Worm (Caenorhabditis elegans) whole organism, young adult: Measurements from ENCODE around the gene clec-21.
"Not testable (repeated sequence)": the region's sequence is repeated elsewhere in the genome, so short reads cannot be mapped to it uniquely, and the experiment has no call there.

Experiments used
- F55B11.4 ChIP-seq: sonication (generic microtip); optimal IDR thresholded peaks from 2 replicates; lab custom pipeline; 2016; ENCODE audit warnings: missing compliant biosample characterization, missing genetic modification characterization, borderline replicate concordance; ENCODE audit not compliant: insufficient read depth
- T07F8.4 ChIP-seq: sonication (generic microtip); optimal IDR thresholded peaks from 2 replicates; lab custom pipeline; 2016; ENCODE audit warnings: mild to moderate bottlenecking, missing genetic modification characterization, moderate library complexity, missing compliant biosample characterization
- Y53G8AR.9 ChIP-seq: fragments of 200-800 bp; sonication (Bioruptor generic); conservative IDR thresholded peaks from 2 replicates; pipeline ENCODE4 v1.3.6; 2022; ENCODE audit warnings: missing genetic modification reagents, missing genetic modification characterization, missing compliant biosample characterization
- let-526 ChIP-seq: fragments of 200-800 bp; sonication (Bioruptor generic); IDR thresholded peaks from 2 replicates; pipeline ENCODE4 v1.3.6; 2022; ENCODE audit warnings: missing genetic modification reagents, missing genetic modification characterization, missing compliant biosample characterization
- nhr-80 ChIP-seq: sonication (generic microtip); optimal IDR thresholded peaks from 2 replicates; lab custom pipeline; 2016; ENCODE audit warnings: missing genetic modification characterization, missing compliant biosample characterization
- repo-1 ChIP-seq: sonication (generic microtip); optimal IDR thresholded peaks from 2 replicates; lab custom pipeline; 2017; ENCODE audit warnings: mild to moderate bottlenecking, missing genetic modification characterization, missing compliant biosample characterization
- unc-62 ChIP-seq: fragments of 150-350 bp; optimal IDR thresholded peaks from 2 replicates; lab custom pipeline; 2014; ENCODE audit warnings: missing biosample characterization, missing genetic modification reagents, missing genetic modification characterization

DNA sequence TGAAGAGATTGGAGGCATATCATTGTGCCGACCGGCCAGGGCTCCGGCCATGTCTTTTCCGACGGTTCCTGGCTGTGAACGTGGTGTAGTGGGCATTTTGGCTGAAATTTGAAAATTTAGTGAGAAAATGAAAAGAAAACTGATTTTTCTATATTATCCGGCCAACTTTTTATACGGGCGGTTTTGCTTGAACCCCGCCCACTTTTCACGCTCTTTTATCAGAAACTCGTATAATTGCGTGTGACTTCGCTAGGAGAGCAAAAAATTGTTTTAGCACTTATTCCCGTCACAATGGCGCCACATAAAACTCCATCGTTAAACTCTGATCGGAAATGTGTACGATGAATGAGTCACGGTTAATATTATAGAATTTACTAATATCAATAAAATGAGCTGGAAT, 48.2 kb upstream of the clec-21 start, which contains the start of gene C08E3.13:
- not testable (repeated sequence) for TF ChIP-seq T07F8.4 (tag; lab: Kevin White, UChicago); unc-62 (GFP tag; lab: Kevin White, UChicago); repo-1 (tag; lab: Kevin White, UChicago); let-526 (GFP tag; lab: Robert Waterston, UW); nhr-80 (tag; lab: Kevin White, UChicago); Y53G8AR.9; F55B11.4
